Worm (Caenorhabditis elegans): ENCODE results near the gene K08B12.3.
A peak's percentile ranks its signal among the peaks of the same experiment; 100 is the strongest.

Gene K08B12.3

DNA sequence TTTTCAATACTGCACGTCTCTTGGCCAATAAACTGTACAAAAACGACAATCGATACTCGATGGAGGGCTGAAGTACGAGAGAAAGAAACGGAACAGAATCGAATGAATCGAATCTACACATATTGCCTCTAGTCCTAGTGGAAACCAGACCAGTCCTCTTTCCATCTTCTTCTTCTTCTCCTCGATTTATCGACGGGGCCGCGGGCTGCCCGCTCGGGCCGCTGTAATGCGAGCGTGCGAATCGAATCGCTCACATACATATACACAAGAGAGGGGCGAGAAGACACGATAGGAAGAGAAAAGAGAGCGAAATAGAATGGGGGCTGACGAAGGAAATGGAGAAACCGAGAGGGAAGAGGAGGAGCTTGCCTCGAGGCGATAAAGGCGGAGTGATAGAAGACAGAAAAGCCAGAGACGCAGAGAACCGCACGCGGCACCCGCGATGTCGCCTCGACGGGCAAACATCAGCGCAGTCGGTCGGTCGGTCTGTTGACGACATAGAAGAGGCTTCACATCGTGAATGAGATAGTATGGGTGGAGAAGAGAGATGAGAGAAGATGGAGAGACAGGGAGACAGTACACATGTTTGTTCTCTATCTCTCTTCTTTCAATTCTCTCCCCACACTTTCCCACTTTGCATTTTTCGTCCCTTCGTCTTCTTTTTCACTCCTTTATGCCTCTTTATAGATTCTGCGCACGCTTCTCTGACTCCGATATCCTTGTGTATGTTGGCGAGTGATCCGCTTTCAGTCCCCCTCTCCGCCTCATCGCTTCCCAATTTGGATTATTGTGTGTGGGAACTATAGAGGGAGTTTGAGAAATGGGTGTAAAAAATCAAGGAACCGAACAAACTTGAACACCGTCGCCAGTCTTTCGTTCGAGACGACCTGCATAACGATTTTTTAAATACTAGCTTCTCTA lies 7.4 kb upstream of the K08B12.3 start (continued):
- TF ChIP-seq dve-1 (tag; optimal IDR thresholded peaks at IDR 0.05): peak; percentile 71
- TF ChIP-seq dmd-4 (tag; optimal IDR thresholded peaks at IDR 0.05; ENCODE audit: borderline replicate concordance): no peak
- TF ChIP-seq C08G9.2 (tag; optimal IDR thresholded peaks at IDR 0.05): peak; percentile 64
- TF ChIP-seq ceh-30 (tag; optimal IDR thresholded peaks at IDR 0.05): no peak
- no peak for TF ChIP-seq nhr-232 (tag; optimal IDR thresholded peaks at IDR 0.05)
- TF ChIP-seq ref-2 (tag; optimal IDR thresholded peaks at IDR 0.05): peak; percentile 94
- TF ChIP-seq ceh-34 (tag; optimal IDR thresholded peaks at IDR 0.05): peak; percentile 98
- peak; percentile 74 for TF ChIP-seq syd-9 (tag; optimal IDR thresholded peaks at IDR 0.05)
- peak; percentile 17 for TF ChIP-seq ceh-19 (GFP tag; optimal IDR thresholded peaks at IDR 0.05)
- TF ChIP-seq fkh-10 (GFP tag; optimal IDR thresholded peaks at IDR 0.05): peak; percentile 70
- TF ChIP-seq ahr-1 (tag; optimal IDR thresholded peaks at IDR 0.05): no peak
- TF ChIP-seq odd-2 (tag; optimal IDR thresholded peaks at IDR 0.05): peak; percentile 10
- peak; percentile 7 for TF ChIP-seq tbx-7 (tag; optimal IDR thresholded peaks at IDR 0.05)
- TF ChIP-seq ceh-45 (GFP tag; IDR thresholded peaks at IDR 0.05): no peak
- peak; percentile 60 for TF ChIP-seq elt-2 (tag; optimal IDR thresholded peaks at IDR 0.05)
- TF ChIP-seq unc-55 (GFP tag; optimal IDR thresholded peaks at IDR 0.05): peak; percentile 83
- TF ChIP-seq hlh-30 (tag; optimal IDR thresholded peaks at IDR 0.05; ENCODE audit: insufficient read depth): peak; percentile 91
- peak; percentile 39 for TF ChIP-seq fax-1 (tag; optimal IDR thresholded peaks at IDR 0.05)
- no peak for TF ChIP-seq hlh-15 (tag; optimal IDR thresholded peaks at IDR 0.05)
- TF ChIP-seq hlh-6 (tag; optimal IDR thresholded peaks at IDR 0.05): peak; percentile 29
- TF ChIP-seq sox-4 (tag; optimal IDR thresholded peaks at IDR 0.05): peak; percentile 41

DNA sequence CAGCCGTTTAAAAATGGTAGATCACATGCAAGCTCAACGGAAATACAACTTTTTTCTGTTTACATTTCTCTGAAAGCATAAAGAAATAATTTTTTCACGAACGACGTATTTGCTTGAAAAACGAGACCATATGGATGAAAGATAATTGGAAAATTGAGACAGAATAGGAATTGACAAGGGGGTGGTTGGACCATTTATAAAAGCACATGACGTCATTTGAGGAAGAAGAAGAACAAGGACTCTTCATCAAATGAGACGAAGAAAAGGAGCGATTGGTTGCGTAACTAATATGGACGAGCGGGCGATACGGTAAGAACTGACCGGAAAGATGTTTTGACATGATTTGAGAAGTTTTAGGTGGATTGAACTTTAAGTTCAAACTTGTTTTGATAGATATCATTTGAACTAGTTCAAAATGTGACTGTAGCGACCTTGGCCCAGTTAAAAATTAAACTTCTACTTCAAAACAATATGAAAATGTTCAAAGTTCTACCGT lies 6.5 kb upstream of the K08B12.3 start:
- no peak for TF ChIP-seq hlh-8 (tag; optimal IDR thresholded peaks at IDR 0.05)
- peak; percentile 1 for TF ChIP-seq unc-55 (GFP tag; optimal IDR thresholded peaks at IDR 0.05)
- TF ChIP-seq nfya-1 (tag; optimal IDR thresholded peaks at IDR 0.05): peak; percentile 54
- TF ChIP-seq ceh-22 (tag; optimal IDR thresholded peaks at IDR 0.05): peak; percentile 10
- peak; percentile 7 for TF ChIP-seq unc-42 (tag; optimal IDR thresholded peaks at IDR 0.05)
- TF ChIP-seq hlh-30 (tag; optimal IDR thresholded peaks at IDR 0.05; ENCODE audit: insufficient read depth): peak; percentile 51
- no peak for TF ChIP-seq mec-3 (tag; optimal IDR thresholded peaks at IDR 0.05; ENCODE audit: borderline replicate concordance)

DNA sequence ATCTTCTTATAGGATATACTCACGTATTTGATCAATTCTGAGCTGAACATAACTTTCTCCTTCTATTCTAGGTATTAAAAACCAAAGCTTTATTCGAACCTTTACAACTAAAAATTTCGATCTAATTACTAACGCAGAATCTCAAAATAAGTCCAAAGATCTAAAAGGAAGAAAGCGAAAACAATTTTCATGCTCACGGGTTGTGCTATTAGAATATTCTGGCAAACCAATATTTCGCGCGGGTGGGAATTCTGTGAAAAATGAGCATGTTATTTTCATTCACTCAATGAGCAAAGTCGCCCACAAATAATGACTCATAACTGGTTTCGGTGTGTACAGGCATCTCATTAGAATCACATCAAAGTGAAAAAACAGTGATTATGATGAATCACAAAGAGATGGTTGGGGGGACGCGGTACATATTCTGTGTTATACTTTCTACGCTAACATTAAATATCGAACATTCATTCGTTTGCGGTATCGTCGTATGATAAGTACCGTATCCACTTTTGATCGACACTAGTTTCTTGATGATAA lies 6.0 kb upstream of the K08B12.3 start:
- TF ChIP-seq pat-9 (tag; optimal IDR thresholded peaks at IDR 0.05) (no peak), ahr-1 (tag; optimal IDR thresholded peaks at IDR 0.05) (no peak), ceh-14 (tag; optimal IDR thresholded peaks at IDR 0.05) (no peak), lim-6 (tag; optimal IDR thresholded peaks at IDR 0.05) (no peak), pha-4 (tag; optimal IDR thresholded peaks at IDR 0.05) (no peak), ceh-48 (tag; optimal IDR thresholded peaks at IDR 0.05) (no peak), ztf-16 (tag; optimal IDR thresholded peaks at IDR 0.05) (no peak), C38D4.7 (GFP tag; optimal IDR thresholded peaks at IDR 0.05) (no peak), ama-1 (optimal IDR thresholded peaks at IDR 0.05) (no peak), nfya-1 (tag; optimal IDR thresholded peaks at IDR 0.05) (no peak), sdc-2 (tag; optimal IDR thresholded peaks at IDR 0.05) (no peak)

Measured in whole organism, late embryonic.